Fruit fly (Drosophila melanogaster): ENCODE results near the gene Setd3.

Gene Setd3

DNA sequence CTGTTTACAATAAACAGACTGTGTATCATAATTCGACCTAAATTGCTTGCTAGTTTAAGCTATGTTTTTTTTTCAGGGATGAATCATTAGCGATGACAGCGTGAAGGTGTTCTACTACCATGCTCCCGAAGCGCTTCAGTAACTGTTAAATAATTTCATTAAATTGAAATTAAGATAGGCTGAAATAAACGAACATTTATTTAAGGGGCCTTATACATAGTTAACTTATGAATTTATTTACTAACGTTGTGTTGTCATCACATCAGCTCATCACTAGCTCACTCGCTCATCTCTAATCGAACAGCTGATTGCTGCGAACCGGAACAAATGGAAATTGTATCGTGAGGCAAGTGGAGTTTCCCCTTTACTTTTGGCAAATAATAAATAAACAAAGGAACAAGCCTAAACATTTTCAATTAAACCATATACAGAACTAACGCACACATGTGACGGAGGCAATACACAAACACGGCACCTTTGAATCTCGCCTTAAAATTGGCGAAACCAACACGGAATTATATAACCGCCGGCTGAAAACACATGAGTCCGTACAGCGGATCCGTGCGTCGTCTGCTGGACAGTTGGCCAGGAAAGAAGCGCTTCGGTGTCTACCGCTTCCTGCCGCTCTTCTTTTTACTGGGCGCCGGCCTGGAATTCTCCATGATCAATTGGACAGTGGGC lies 42.7 kb upstream of the Setd3 start, which contains the start of the genes cm, sloth1 and sloth2 (continued):
- TF ChIP-seq zf30C (GFP tag; optimal IDR thresholded peaks at IDR 0.05) (peak; percentile 13), ATbp (GFP tag; optimal IDR thresholded peaks at IDR 0.05) (peak; percentile 59), disco-r (GFP tag; optimal IDR thresholded peaks at IDR 0.05) (peak; percentile 58), CG1832 (GFP tag; optimal IDR thresholded peaks at IDR 0.05) (no peak), CG6175 (GFP tag; IDR thresholded peaks at IDR 0.05) (no peak; the same call in 2 of the 3 replicates), CG12299 (tag; optimal IDR thresholded peaks at IDR 0.05) (peak; percentile 66), gcm2 (GFP tag; optimal IDR thresholded peaks at IDR 0.05) (peak; percentile 75), nerfin-2 (GFP tag; IDR thresholded peaks at IDR 0.05; ENCODE audit: partially characterized antibody) (peak; percentile 69), Taf1 (GFP tag; IDR thresholded peaks at IDR 0.05) (peak; percentile 75), ewg (GFP tag; optimal IDR thresholded peaks at IDR 0.05) (peak; percentile 64), H2.0 (GFP tag; IDR thresholded peaks at IDR 0.05) (peak; percentile 87), seq (GFP tag; IDR thresholded peaks at IDR 0.05) (peak; percentile 87), CG4360 (GFP tag; IDR thresholded peaks at IDR 0.05) (0 out of 2 replicates have a peak, but pooled peaks have one; percentile 24), ERR (GFP tag; optimal IDR thresholded peaks at IDR 0.05) (peak; percentile 64), CG12236 (GFP tag; optimal IDR thresholded peaks at IDR 0.05) (peak; percentile 71), Kr (GFP tag; optimal IDR thresholded peaks at IDR 0.05) (no peak), Abd-B (GFP tag; optimal IDR thresholded peaks at IDR 0.05) (peak; percentile 75), CG9932 (GFP tag; IDR thresholded peaks at IDR 0.05) (peak; percentile 94), C15 (GFP tag; IDR thresholded peaks at IDR 0.05) (no peak), HHEX (GFP tag; optimal IDR thresholded peaks at IDR 0.05) (peak; percentile 75), bcd (GFP tag; optimal IDR thresholded peaks at IDR 0.05) (peak; percentile 76), CoRest (tag; optimal IDR thresholded peaks at IDR 0.05) (peak; percentile 90), D (optimal IDR thresholded peaks at IDR 0.05) (no peak), D (GFP tag; optimal IDR thresholded peaks at IDR 0.05) (peak; percentile 63), Gsc (GFP tag; IDR thresholded peaks at IDR 0.05) (0 out of 2 replicates have a peak, but pooled peaks have one; percentile 9), HLH3B (GFP tag; IDR thresholded peaks at IDR 0.05) (peak; percentile 85), ci (GFP tag; IDR thresholded peaks at IDR 0.05) (peak; percentile 85), E2f1 (GFP tag; IDR thresholded peaks at IDR 0.05) (peak; percentile 87), vfl (GFP tag; optimal IDR thresholded peaks at IDR 0.05) (peak; percentile 92), CG1603 (tag; optimal IDR thresholded peaks at IDR 0.05) (peak; percentile 92), Hey (tag; optimal IDR thresholded peaks at IDR 0.05) (peak; percentile 44), CG10431 (GFP tag; optimal IDR thresholded peaks at IDR 0.05) (peak; percentile 31), MESR4 (GFP tag; optimal IDR thresholded peaks at IDR 0.05) (peak; percentile 55), MBD-R2 (GFP tag; IDR thresholded peaks at IDR 0.05) (peak; percentile 93), CG6272 (GFP tag; IDR thresholded peaks at IDR 0.05) (peak; percentile 91), Side (GFP tag; optimal IDR thresholded peaks at IDR 0.05) (peak; percentile 87), CG15601 (tag; optimal IDR thresholded peaks at IDR 0.05) (peak; percentile 79), CG18011 (GFP tag; optimal IDR thresholded peaks at IDR 0.05) (peak; percentile 76), dm (GFP tag; optimal IDR thresholded peaks at IDR 0.05) (peak; percentile 78), NC2α (GFP tag; optimal IDR thresholded peaks at IDR 0.05) (peak; percentile 69), CG8388 (GFP tag; optimal IDR thresholded peaks at IDR 0.05) (peak; percentile 82), CG4404 (GFP tag; IDR thresholded peaks at IDR 0.05) (peak; percentile 81), ato (GFP tag; IDR thresholded peaks at IDR 0.05; ENCODE audit: partially characterized antibody) (no peak), ind (GFP tag; optimal IDR thresholded peaks at IDR 0.05) (peak; percentile 85), chif (GFP tag; optimal IDR thresholded peaks at IDR 0.05) (peak; percentile 79 to 88), sima (GFP tag; optimal IDR thresholded peaks at IDR 0.05) (no peak), CG4854 (GFP tag; optimal IDR thresholded peaks at IDR 0.05) (peak; percentile 64), Xrp1 (GFP tag; IDR thresholded peaks at IDR 0.05) (peak; percentile 91), lilli (GFP tag; optimal IDR thresholded peaks at IDR 0.05) (peak; percentile 92), tll (GFP tag; optimal IDR thresholded peaks at IDR 0.05) (no peak)
